Worm (Caenorhabditis elegans): ENCODE measurements around the gene AH9.6.

ce11 chrX:2317480-2317879, 49.5 kb upstream of the AH9.6 start:
- TF ChIP-seq him-1 (tag; optimal IDR thresholded peaks at IDR 0.05) (no peak), W03F9.2 (tag; optimal IDR thresholded peaks at IDR 0.05) (no peak)
